Worm (Caenorhabditis elegans) whole organism, late embryonic: ENCODE measurements around the gene set-27.

ENCODE experiments used
- C08G9.2 ChIP-seq: sonication (generic microtip); optimal IDR thresholded peaks from 2 replicates; lab custom pipeline; 2016; ENCODE audit warnings: mild to moderate bottlenecking, missing genetic modification characterization, moderate library complexity, missing compliant biosample characterization
- T23F11.4 ChIP-seq: fragments of 200-800 bp; sonication (Bioruptor generic); optimal IDR thresholded peaks from 2 replicates; lab custom pipeline; 2018; ENCODE audit warnings: mild to moderate bottlenecking, missing genetic modification characterization, missing compliant biosample characterization
- ceh-18 ChIP-seq: sonication (generic microtip); optimal IDR thresholded peaks from 2 replicates; lab custom pipeline; 2016; ENCODE audit warnings: missing genetic modification characterization, missing compliant biosample characterization
- ceh-34 ChIP-seq: sonication (generic microtip); optimal IDR thresholded peaks from 2 replicates; lab custom pipeline; 2016; ENCODE audit warnings: mild to moderate bottlenecking, missing genetic modification characterization, missing compliant biosample characterization
- ceh-45 ChIP-seq: fragments of 200-800 bp; sonication (Bioruptor generic); IDR thresholded peaks from 2 replicates; pipeline ENCODE4 v1.3.6; 2022; ENCODE audit warnings: missing genetic modification reagents, missing genetic modification characterization, missing compliant biosample characterization
- ceh-9 ChIP-seq: sonication (generic microtip); optimal IDR thresholded peaks from 2 replicates; lab custom pipeline; 2016; ENCODE audit warnings: mild to moderate bottlenecking, missing genetic modification characterization, inconsistent platforms, missing compliant biosample characterization
- dmd-4 ChIP-seq: sonication (generic microtip); optimal IDR thresholded peaks from 2 replicates; lab custom pipeline; 2016; ENCODE audit warnings: borderline replicate concordance, missing genetic modification characterization, missing compliant biosample characterization
- elt-2 ChIP-seq: sonication (generic microtip); optimal IDR thresholded peaks from 2 replicates; lab custom pipeline; 2016; ENCODE audit warnings: missing genetic modification reagents, missing genetic modification characterization, missing compliant biosample characterization
- eyg-1 ChIP-seq: sonication (generic microtip); optimal IDR thresholded peaks from 2 replicates; lab custom pipeline; 2016; ENCODE audit warnings: missing genotype, missing genetic modification characterization, missing compliant biosample characterization
- hlh-15 ChIP-seq: sonication (generic microtip); optimal IDR thresholded peaks from 2 replicates; lab custom pipeline; 2016; ENCODE audit warnings: missing genetic modification characterization, missing compliant biosample characterization
- lin-11 ChIP-seq: fragments of 200-800 bp; sonication (Bioruptor generic); optimal IDR thresholded peaks from 2 replicates; lab custom pipeline; 2018; ENCODE audit warnings: mild to moderate bottlenecking, missing genetic modification characterization, missing compliant biosample characterization
- pax-1 ChIP-seq: fragments of 150-350 bp; optimal IDR thresholded peaks from 2 replicates; lab custom pipeline; 2014; ENCODE audit warnings: missing biosample characterization, missing genetic modification characterization
- pha-4 ChIP-seq: fragments of 150-350 bp; optimal IDR thresholded peaks from 2 replicates; lab custom pipeline; 2018; ENCODE audit warnings: missing biosample characterization, missing genetic modification reagents, missing genetic modification characterization
- sox-4 ChIP-seq: sonication (generic microtip); optimal IDR thresholded peaks from 2 replicates; lab custom pipeline; 2017; ENCODE audit warnings: mild to moderate bottlenecking, missing genetic modification characterization, inconsistent platforms, missing compliant biosample characterization

ce11 chrIII:2725221-2726203 is 24.8 kb downstream of the set-27 start, which contains the start of gene cosa-1:
- TF ChIP-seq C08G9.2 (tag; lab: Kevin White, UChicago) (no peak), ceh-18 (tag; lab: Kevin White, UChicago) (no peak), pax-1 (no peak), ceh-45 (GFP tag; lab: Robert Waterston, UW) (no peak), T23F11.4 (GFP tag; lab: Kevin White, UChicago) (no peak), lin-11 (tag; lab: Kevin White, UChicago) (no peak), pha-4 (tag; lab: Kevin White, UChicago) (no peak), elt-2 (no peak), ceh-34 (tag; lab: Kevin White, UChicago) (no peak), eyg-1 (tag; lab: Kevin White, UChicago) (no peak), hlh-15 (tag; lab: Kevin White, UChicago) (no peak), ceh-9 (no peak), dmd-4 (tag; lab: Kevin White, UChicago) (no peak), sox-4 (tag; lab: Kevin White, UChicago) (no peak)
